Worm (Caenorhabditis elegans) whole organism, late embryonic: ENCODE data around the gene duo-1.

Source experiments
- C38D4.7 ChIP-seq: fragments of 200-800 bp; sonication (Bioruptor generic); optimal IDR thresholded peaks from 2 replicates; lab custom pipeline; 2018; ENCODE audit warnings: mild to moderate bottlenecking, missing genetic modification characterization, moderate library complexity, missing compliant biosample characterization
- ama-1 ChIP-seq: fragments of 150-350 bp; optimal IDR thresholded peaks from 2 replicates; lab custom pipeline; 2014
- ceh-24 ChIP-seq: sonication (generic microtip); optimal IDR thresholded peaks from 2 replicates; lab custom pipeline; 2016; ENCODE audit warnings: mild to moderate bottlenecking, missing genetic modification characterization, missing compliant biosample characterization
- elt-4 ChIP-seq: sonication (generic microtip); optimal IDR thresholded peaks from 2 replicates; lab custom pipeline; 2016; ENCODE audit warnings: missing genetic modification characterization, missing compliant biosample characterization
- ets-4 ChIP-seq: sonication (generic microtip); optimal IDR thresholded peaks from 2 replicates; lab custom pipeline; 2016; ENCODE audit warnings: missing genetic modification characterization, missing compliant biosample characterization
- nfya-1 ChIP-seq: sonication (generic microtip); optimal IDR thresholded peaks from 2 replicates; lab custom pipeline; 2017; ENCODE audit warnings: missing genetic modification characterization, mild to moderate bottlenecking, missing compliant biosample characterization, antibody characterized with exemption, moderate library complexity
- sdc-2 ChIP-seq: sonication (generic microtip); optimal IDR thresholded peaks from 2 replicates; lab custom pipeline; 2016; ENCODE audit warnings: missing genotype, missing genetic modification characterization, missing compliant biosample characterization
- ztf-16 ChIP-seq: sonication (generic microtip); optimal IDR thresholded peaks from 2 replicates; lab custom pipeline; 2017; ENCODE audit warnings: missing genetic modification characterization, missing compliant biosample characterization

DNA sequence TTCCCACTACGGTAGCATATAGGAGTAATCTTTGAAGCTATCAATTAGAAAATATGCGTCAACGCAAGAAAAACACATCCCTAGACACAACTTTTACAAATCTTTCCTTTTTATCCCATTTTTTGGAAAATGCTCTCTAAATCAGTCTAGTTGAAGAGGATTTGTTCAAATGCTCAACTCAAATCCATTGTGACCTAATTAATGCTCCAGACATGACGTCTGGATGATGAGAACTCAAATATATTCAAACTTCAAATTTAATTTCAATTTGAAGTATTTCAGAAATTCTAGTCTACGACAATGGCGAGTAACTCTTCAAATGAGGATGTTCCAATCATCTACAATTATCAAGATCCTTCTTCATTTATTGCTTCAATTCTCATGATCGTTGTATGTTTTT is 2.1 kb upstream of the duo-1 start, which contains the start of gene srx-85:
- no peak for TF ChIP-seq nfya-1
- no peak for TF ChIP-seq C38D4.7
- TF ChIP-seq ets-4 (tag; lab: Kevin White, UChicago) = no peak
- no peak for TF ChIP-seq ceh-24 (tag; lab: Kevin White, UChicago)
- TF ChIP-seq sdc-2 (tag; lab: Kevin White, UChicago) = no peak
- no peak for TF ChIP-seq elt-4 (tag; lab: Kevin White, UChicago)
- no peak for TF ChIP-seq ama-1 (lab: Kevin White, UChicago)
- TF ChIP-seq ztf-16 (tag; lab: Kevin White, UChicago) = no peak
